Worm (Caenorhabditis elegans) whole organism, late embryonic: ENCODE measurements around the gene F26D10.13.

Source experiments
- C08G9.2 ChIP-seq: sonication (generic microtip); optimal IDR thresholded peaks from 2 replicates; lab custom pipeline; 2016; ENCODE audit warnings: mild to moderate bottlenecking, missing genetic modification characterization, moderate library complexity, missing compliant biosample characterization
- F13H6.1 ChIP-seq: sonication (generic microtip); optimal IDR thresholded peaks from 2 replicates; lab custom pipeline; 2016; ENCODE audit warnings: missing genetic modification characterization, missing compliant biosample characterization
- K09A11.1 ChIP-seq: sonication (generic microtip); optimal IDR thresholded peaks from 2 replicates; lab custom pipeline; 2017; ENCODE audit warnings: antibody characterized with exemption, mild to moderate bottlenecking, missing genetic modification characterization, missing compliant biosample characterization; ENCODE audit not compliant: insufficient read depth
- Y22D7AL.16 ChIP-seq: sonication (generic microtip); optimal IDR thresholded peaks from 2 replicates; lab custom pipeline; 2016; ENCODE audit warnings: missing genetic modification characterization, missing compliant biosample characterization
- ahr-1 ChIP-seq: sonication (generic microtip); optimal IDR thresholded peaks from 2 replicates; lab custom pipeline; 2016; ENCODE audit warnings: missing genetic modification characterization, missing compliant biosample characterization
- ama-1 ChIP-seq: fragments of 150-350 bp; optimal IDR thresholded peaks from 2 replicates; lab custom pipeline; 2014
- ceh-14 ChIP-seq: sonication (generic microtip); optimal IDR thresholded peaks from 2 replicates; lab custom pipeline; 2016; ENCODE audit warnings: missing genotype, missing genetic modification characterization, missing compliant biosample characterization
- ceh-18 ChIP-seq: sonication (generic microtip); optimal IDR thresholded peaks from 2 replicates; lab custom pipeline; 2016; ENCODE audit warnings: missing genetic modification characterization, missing compliant biosample characterization
- ceh-19 ChIP-seq: fragments of 200-800 bp; sonication (Bioruptor generic); optimal IDR thresholded peaks from 2 replicates; lab custom pipeline; 2018; ENCODE audit warnings: mild to moderate bottlenecking, missing genetic modification characterization, missing compliant biosample characterization
- ceh-2 ChIP-seq: sonication (generic microtip); optimal IDR thresholded peaks from 2 replicates; lab custom pipeline; 2016; ENCODE audit warnings: missing genotype, missing genetic modification characterization, missing compliant biosample characterization
- ceh-24 ChIP-seq: sonication (generic microtip); optimal IDR thresholded peaks from 2 replicates; lab custom pipeline; 2016; ENCODE audit warnings: mild to moderate bottlenecking, missing genetic modification characterization, missing compliant biosample characterization
- ceh-30 ChIP-seq: fragments of 150-350 bp; optimal IDR thresholded peaks from 2 replicates; lab custom pipeline; 2014; ENCODE audit warnings: missing biosample characterization, missing genetic modification characterization
- ceh-31 ChIP-seq: sonication (generic microtip); optimal IDR thresholded peaks from 2 replicates; lab custom pipeline; 2016; ENCODE audit warnings: missing genetic modification characterization, missing compliant biosample characterization
- ceh-48 ChIP-seq: sonication (generic microtip); optimal IDR thresholded peaks from 2 replicates; lab custom pipeline; 2016; ENCODE audit warnings: missing genetic modification characterization, inconsistent platforms, missing compliant biosample characterization
- elt-2 ChIP-seq: sonication (generic microtip); optimal IDR thresholded peaks from 2 replicates; lab custom pipeline; 2016; ENCODE audit warnings: missing genetic modification reagents, missing genetic modification characterization, missing compliant biosample characterization
- ets-4 ChIP-seq: sonication (generic microtip); optimal IDR thresholded peaks from 2 replicates; lab custom pipeline; 2016; ENCODE audit warnings: missing genetic modification characterization, missing compliant biosample characterization
- eyg-1 ChIP-seq: sonication (generic microtip); optimal IDR thresholded peaks from 2 replicates; lab custom pipeline; 2016; ENCODE audit warnings: missing genotype, missing genetic modification characterization, missing compliant biosample characterization
- fax-1 ChIP-seq: sonication (generic microtip); optimal IDR thresholded peaks from 2 replicates; lab custom pipeline; 2016; ENCODE audit warnings: missing genotype, missing genetic modification characterization, missing compliant biosample characterization
- fkh-6 ChIP-seq: sonication (generic microtip); optimal IDR thresholded peaks from 2 replicates; lab custom pipeline; 2016; ENCODE audit warnings: missing genetic modification characterization, missing compliant biosample characterization
- gmeb-2 ChIP-seq: sonication (generic microtip); optimal IDR thresholded peaks from 2 replicates; lab custom pipeline; 2016; ENCODE audit warnings: missing genetic modification characterization, inconsistent platforms, missing compliant biosample characterization
- hlh-13 ChIP-seq: fragments of 200-800 bp; sonication (Bioruptor generic); optimal IDR thresholded peaks from 2 replicates; lab custom pipeline; 2018; ENCODE audit warnings: mild to moderate bottlenecking, missing genetic modification characterization, missing compliant biosample characterization
- lin-11 ChIP-seq: fragments of 200-800 bp; sonication (Bioruptor generic); optimal IDR thresholded peaks from 2 replicates; lab custom pipeline; 2018; ENCODE audit warnings: mild to moderate bottlenecking, missing genetic modification characterization, missing compliant biosample characterization
- madf-2 ChIP-seq: sonication (generic microtip); optimal IDR thresholded peaks from 2 replicates; lab custom pipeline; 2017; ENCODE audit warnings: missing genetic modification characterization, missing compliant biosample characterization
- nfya-1 ChIP-seq: sonication (generic microtip); optimal IDR thresholded peaks from 2 replicates; lab custom pipeline; 2017; ENCODE audit warnings: missing genetic modification characterization, mild to moderate bottlenecking, missing compliant biosample characterization, antibody characterized with exemption, moderate library complexity
- nhr-11 ChIP-seq: fragments of 150-350 bp; optimal IDR thresholded peaks from 2 replicates; lab custom pipeline; 2014; ENCODE audit warnings: missing biosample characterization, missing genetic modification characterization
- nhr-232 ChIP-seq: sonication (generic microtip); optimal IDR thresholded peaks from 2 replicates; lab custom pipeline; 2016; ENCODE audit warnings: missing genetic modification characterization, missing compliant biosample characterization
- npax-4 ChIP-seq: sonication (generic microtip); optimal IDR thresholded peaks from 2 replicates; lab custom pipeline; 2016; ENCODE audit warnings: missing genetic modification characterization, missing compliant biosample characterization
- pag-3 ChIP-seq: sonication (generic microtip); optimal IDR thresholded peaks from 2 replicates; lab custom pipeline; 2016; ENCODE audit warnings: missing compliant biosample characterization, missing genetic modification characterization, borderline replicate concordance
- pax-1 ChIP-seq: fragments of 150-350 bp; optimal IDR thresholded peaks from 2 replicates; lab custom pipeline; 2014; ENCODE audit warnings: missing biosample characterization, missing genetic modification characterization
- pha-4 ChIP-seq: fragments of 150-350 bp; optimal IDR thresholded peaks from 2 replicates; lab custom pipeline; 2018; ENCODE audit warnings: missing biosample characterization, missing genetic modification reagents, missing genetic modification characterization
- pqm-1 ChIP-seq: sonication (generic microtip); optimal IDR thresholded peaks from 2 replicates; lab custom pipeline; 2016; ENCODE audit warnings: missing genetic modification characterization, missing compliant biosample characterization
- pros-1 ChIP-seq: fragments of 150-350 bp; optimal IDR thresholded peaks from 2 replicates; lab custom pipeline; 2014; ENCODE audit warnings: missing biosample characterization, missing genetic modification reagents, missing genetic modification characterization
- ref-2 ChIP-seq: sonication (generic microtip); optimal IDR thresholded peaks from 2 replicates; lab custom pipeline; 2016; ENCODE audit warnings: missing genetic modification characterization, missing compliant biosample characterization
- rnt-1 ChIP-seq: sonication (generic microtip); optimal IDR thresholded peaks from 2 replicates; lab custom pipeline; 2016; ENCODE audit warnings: missing genetic modification characterization, missing compliant biosample characterization
- syd-9 ChIP-seq: sonication (generic microtip); optimal IDR thresholded peaks from 2 replicates; lab custom pipeline; 2016; ENCODE audit warnings: mild to moderate bottlenecking, missing genetic modification characterization, moderate library complexity, missing compliant biosample characterization
- tbx-2 ChIP-seq: sonication (generic microtip); optimal IDR thresholded peaks from 2 replicates; lab custom pipeline; 2016; ENCODE audit warnings: missing genetic modification characterization, missing compliant biosample characterization
- unc-3 ChIP-seq, 2 experiments: fragments of 200-800 bp in 1 of 2; sonication (Bioruptor generic) in 1 of 2; sonication (generic microtip) in 1 of 2; conservative IDR thresholded peaks in 1 of 2; optimal IDR thresholded peaks in 1 of 2; 2 replicates each; pipeline versions ENCODE4 v1.3.6 to Lab custom; 2016 to 2022; ENCODE audit warnings: missing compliant biosample characterization in 2 of 2, missing genetic modification characterization in 2 of 2, missing genetic modification reagents in 1 of 2
- unc-42 ChIP-seq: sonication (generic microtip); optimal IDR thresholded peaks from 2 replicates; lab custom pipeline; 2016; ENCODE audit warnings: missing genotype, missing genetic modification characterization, missing compliant biosample characterization
- unc-55 ChIP-seq: sonication (generic microtip); optimal IDR thresholded peaks from 2 replicates; lab custom pipeline; 2017; ENCODE audit warnings: missing biosample characterization, missing genetic modification reagents, missing genetic modification characterization
- unc-86 ChIP-seq: sonication (generic microtip); optimal IDR thresholded peaks from 2 replicates; lab custom pipeline; 2016; ENCODE audit warnings: missing genetic modification characterization, missing compliant biosample characterization
- zip-5 ChIP-seq: sonication (generic microtip); optimal IDR thresholded peaks from 2 replicates; lab custom pipeline; 2016; ENCODE audit warnings: missing genetic modification characterization, missing compliant biosample characterization
- ztf-16 ChIP-seq: sonication (generic microtip); optimal IDR thresholded peaks from 2 replicates; lab custom pipeline; 2017; ENCODE audit warnings: missing genetic modification characterization, missing compliant biosample characterization

F26D10.13 gene

ce11 chrIV:17275281-17275680, 10.7 kb upstream of the F26D10.13 start, which contains the start of gene lhfp-4:
TSS of gene lhfp-4 (plus strand) at chrIV:17275581.
- TF ChIP-seq unc-55 (GFP tag; lab: Kevin White, UChicago) (no peak), ref-2 (tag; lab: Kevin White, UChicago) (no peak), C08G9.2 (no peak), elt-2 (tag; lab: Kevin White, UChicago) (no peak), eyg-1 (tag; lab: Kevin White, UChicago) (no peak), pax-1 (tag; lab: Kevin White, UChicago) (peak; percentile 90)

- TF ChIP-seq nhr-11: no peak
- TF ChIP-seq elt-2 (tag; lab: Kevin White, UChicago): no peak
- no peak for TF ChIP-seq lin-11 (tag; lab: Kevin White, UChicago)
- no peak for TF ChIP-seq K09A11.1 (tag; lab: Kevin White, UChicago)
- no peak for TF ChIP-seq ama-1 (lab: Kevin White, UChicago)
- TF ChIP-seq fax-1: no peak
- no peak for TF ChIP-seq ceh-30 (tag; lab: Kevin White, UChicago)
- TF ChIP-seq pqm-1: no peak
- TF ChIP-seq pax-1 (tag; lab: Kevin White, UChicago): no peak
- no peak for TF ChIP-seq npax-4 (tag; lab: Kevin White, UChicago)
- TF ChIP-seq unc-3 (GFP tag; conservative IDR thresholded peaks at IDR 0.05; lab: Robert Waterston, UW): no peak
- no peak for TF ChIP-seq unc-3 (tag; optimal IDR thresholded peaks at IDR 0.05; lab: Kevin White, UChicago)
- TF ChIP-seq nfya-1 (tag; lab: Kevin White, UChicago): no peak
- TF ChIP-seq eyg-1 (tag; lab: Kevin White, UChicago): no peak
- no peak for TF ChIP-seq pag-3 (tag; lab: Kevin White, UChicago)
- TF ChIP-seq ceh-48: no peak
- TF ChIP-seq ztf-16: no peak
- TF ChIP-seq, all 69 proteins: peak for 0
Observed at ce11 chrIV:17273602-17274110, 9.0 kb upstream of the F26D10.13 start, which contains the start of gene gln-5. TSS of gene gln-5 (minus strand) at chrIV:17273652.

ce11 chrIV:17269702-17270101, 5.1 kb upstream of the F26D10.13 start:
- no peak for TF ChIP-seq Y22D7AL.16 (tag; lab: Kevin White, UChicago)
- peak; percentile 98 for TF ChIP-seq unc-55 (GFP tag; lab: Kevin White, UChicago)

- no peak for TF ChIP-seq ceh-24 (tag; lab: Kevin White, UChicago)
- no peak for TF ChIP-seq ceh-19
- TF ChIP-seq nhr-11: no peak
- TF ChIP-seq ets-4 (tag; lab: Kevin White, UChicago): no peak
- no peak for TF ChIP-seq pqm-1
- no peak for TF ChIP-seq eyg-1 (tag; lab: Kevin White, UChicago)
- no peak for TF ChIP-seq zip-5 (tag; lab: Kevin White, UChicago)
- TF ChIP-seq ceh-48: no peak
Observed at ce11 chrIV:17269042-17269441, 4.4 kb upstream of the F26D10.13 start, which contains the start of gene atgp-1. TSS of gene atgp-1 (plus strand) at chrIV:17269342.

- no peak for TF ChIP-seq ceh-24 (tag; lab: Kevin White, UChicago)
- peak; percentile 53 for TF ChIP-seq ceh-31
- TF ChIP-seq madf-2 (tag; lab: Kevin White, UChicago): no peak
- peak; percentile 48 for TF ChIP-seq ceh-14 (tag; lab: Kevin White, UChicago)
- no peak for TF ChIP-seq pros-1
- TF ChIP-seq F13H6.1 (tag; lab: Kevin White, UChicago): peak; percentile 31
- TF ChIP-seq K09A11.1 (tag; lab: Kevin White, UChicago): peak; percentile 5
- TF ChIP-seq fax-1: no peak
- TF ChIP-seq pag-3 (tag; lab: Kevin White, UChicago): no peak
- TF ChIP-seq eyg-1 (tag; lab: Kevin White, UChicago): no peak
- TF ChIP-seq ceh-2 (tag; lab: Kevin White, UChicago): no peak
- TF ChIP-seq nfya-1 (tag; lab: Kevin White, UChicago): peak; percentile 53
- TF ChIP-seq syd-9 (tag; lab: Kevin White, UChicago): peak; percentile 36
- TF ChIP-seq fkh-6 (tag; lab: Kevin White, UChicago): peak; percentile 74
- TF ChIP-seq hlh-13 (GFP tag; lab: Kevin White, UChicago): no peak
- TF ChIP-seq ceh-18 (tag; lab: Kevin White, UChicago): peak; percentile 44
- peak; percentile 69 for TF ChIP-seq tbx-2
- no peak for TF ChIP-seq pha-4
- no peak for TF ChIP-seq gmeb-2 (tag; lab: Kevin White, UChicago)
- no peak for TF ChIP-seq ets-4 (tag; lab: Kevin White, UChicago)
- no peak for TF ChIP-seq ztf-16
- TF ChIP-seq rnt-1 (tag; lab: Kevin White, UChicago): peak; percentile 65
- TF ChIP-seq ahr-1 (tag; lab: Kevin White, UChicago): no peak
- TF ChIP-seq pax-1 (tag; lab: Kevin White, UChicago): no peak
- TF ChIP-seq nhr-11: no peak
- TF ChIP-seq unc-55 (GFP tag; lab: Kevin White, UChicago): peak; percentile 84
- no peak for TF ChIP-seq ceh-48
- TF ChIP-seq unc-86: no peak
- TF ChIP-seq nhr-232 (tag; lab: Kevin White, UChicago): no peak
- TF ChIP-seq unc-42 (tag; lab: Kevin White, UChicago): peak; percentile 93
- no peak for TF ChIP-seq ama-1 (lab: Kevin White, UChicago)
Observed at ce11 chrIV:17268628-17269027, 4.0 kb upstream of the F26D10.13 start.
